Worm (Caenorhabditis elegans) whole organism, early embryonic: Measurements from ENCODE around the gene F58A4.2.

ENCODE experiments used
- B0310.2 ChIP-seq: sonication (generic microtip); optimal IDR thresholded peaks from 2 replicates; lab custom pipeline; 2016; ENCODE audit warnings: mild to moderate bottlenecking, missing genetic modification characterization, missing compliant biosample characterization
- F13C5.2 ChIP-seq: sonication (generic microtip); optimal IDR thresholded peaks from 2 replicates; lab custom pipeline; 2017; ENCODE audit warnings: mild to moderate bottlenecking, missing genetic modification characterization, inconsistent platforms, missing compliant biosample characterization
- aly-1 ChIP-seq: sonication (generic microtip); optimal IDR thresholded peaks from 2 replicates; lab custom pipeline; 2016; ENCODE audit warnings: missing genetic modification characterization, missing compliant biosample characterization
- ama-1 ChIP-seq: fragments of 150-350 bp; optimal IDR thresholded peaks from 2 replicates; lab custom pipeline; 2014
- ceh-13 ChIP-seq: fragments of 200-800 bp; sonication (Bioruptor generic); optimal IDR thresholded peaks from 2 replicates; lab custom pipeline; 2018; ENCODE audit warnings: mild to moderate bottlenecking, missing genetic modification characterization, missing compliant biosample characterization
- ceh-36 ChIP-seq: sonication (generic microtip); optimal IDR thresholded peaks from 2 replicates; lab custom pipeline; 2016; ENCODE audit warnings: missing genetic modification characterization, inconsistent platforms, missing compliant biosample characterization
- ets-7 ChIP-seq: sonication (generic microtip); optimal IDR thresholded peaks from 2 replicates; lab custom pipeline; 2016; ENCODE audit warnings: missing genotype, missing genetic modification characterization, missing compliant biosample characterization
- flt-1 ChIP-seq: fragments of 200-800 bp; sonication (Bioruptor generic); IDR thresholded peaks from 2 replicates; pipeline ENCODE4 v1.3.6; 2022; ENCODE audit warnings: missing genetic modification characterization, missing compliant biosample characterization
- hmbx-1 ChIP-seq: sonication (generic microtip); optimal IDR thresholded peaks from 2 replicates; lab custom pipeline; 2016; ENCODE audit warnings: mild to moderate bottlenecking, missing genetic modification characterization, missing compliant biosample characterization
- hmg-4 ChIP-seq: fragments of 200-800 bp; sonication (Bioruptor generic); optimal IDR thresholded peaks from 2 replicates; lab custom pipeline; 2018; ENCODE audit warnings: mild to moderate bottlenecking, missing genetic modification characterization, missing compliant biosample characterization
- hnd-1 ChIP-seq: sonication (generic microtip); optimal IDR thresholded peaks from 2 replicates; lab custom pipeline; 2016; ENCODE audit warnings: missing genetic modification characterization, missing compliant biosample characterization
- pes-1 ChIP-seq: fragments of 200-800 bp; sonication (Bioruptor generic); IDR thresholded peaks from 2 replicates; pipeline ENCODE4 v1.3.6; 2022; ENCODE audit warnings: missing genetic modification reagents, missing genetic modification characterization, missing compliant biosample characterization
- scrt-1 ChIP-seq: fragments of 200-800 bp; sonication (Bioruptor generic); IDR thresholded peaks from 2 replicates; pipeline ENCODE4 v1.3.6; 2022; ENCODE audit warnings: missing genetic modification characterization, missing compliant biosample characterization
- sea-1 ChIP-seq: fragments of 200-800 bp; sonication (Bioruptor generic); conservative IDR thresholded peaks from 2 replicates; pipeline ENCODE4 v1.3.6; 2022; ENCODE audit warnings: missing genetic modification characterization, missing compliant biosample characterization
- tbx-11 ChIP-seq: fragments of 200-800 bp; sonication (Bioruptor generic); IDR thresholded peaks from 2 replicates; pipeline ENCODE4 v1.3.6; 2022; ENCODE audit warnings: missing genetic modification characterization, missing compliant biosample characterization
- tbx-37 ChIP-seq: fragments of 200-800 bp; sonication (Bioruptor generic); conservative IDR thresholded peaks from 2 replicates; pipeline ENCODE4 v1.3.6; 2022; ENCODE audit warnings: missing genetic modification reagents, missing genetic modification characterization, missing compliant biosample characterization
- tra-4 ChIP-seq: sonication (generic microtip); optimal IDR thresholded peaks from 2 replicates; lab custom pipeline; 2017; ENCODE audit warnings: missing genetic modification characterization, missing compliant biosample characterization

F58A4.2 gene

DNA sequence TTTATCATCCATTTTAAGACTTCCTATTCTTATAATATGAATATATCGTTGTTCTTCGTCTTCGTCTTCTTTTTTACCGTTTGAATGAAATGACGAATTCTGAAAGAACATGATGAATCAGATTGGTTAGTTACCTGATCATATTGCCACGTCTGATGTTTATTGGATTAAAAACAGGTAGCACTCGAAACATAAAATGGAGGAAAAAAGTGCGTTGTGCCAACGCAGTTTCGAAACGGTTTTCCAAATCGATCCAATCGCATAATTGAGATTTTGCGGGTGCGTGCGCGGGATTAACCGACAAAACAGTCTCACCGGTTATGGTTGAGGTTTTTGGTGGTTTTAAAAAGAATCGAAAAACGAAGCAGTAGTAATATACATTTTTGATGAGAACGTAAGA, 5.0 kb downstream of the F58A4.2 start, which contains the start of gene rom-2:
TSS of gene rom-2 (minus strand) at position 101 of the 400 bp plus-strand sequence.
- no peak for TF ChIP-seq ets-7 (tag; lab: Kevin White, UChicago)
- TF ChIP-seq hmg-4 (GFP tag; lab: Kevin White, UChicago) = no peak
- TF ChIP-seq hmbx-1 (tag; lab: Kevin White, UChicago) = no peak
- no peak for TF ChIP-seq F13C5.2 (tag; lab: Kevin White, UChicago)
- no peak for TF ChIP-seq aly-1 (tag; lab: Kevin White, UChicago)
- no peak for TF ChIP-seq tbx-37 (GFP tag; lab: Robert Waterston, UW)
- TF ChIP-seq tra-4 = no peak
- no peak for TF ChIP-seq B0310.2
- no peak for TF ChIP-seq pes-1 (GFP tag; lab: Robert Waterston, UW)
- no peak for TF ChIP-seq flt-1 (GFP tag; lab: Robert Waterston, UW)

DNA sequence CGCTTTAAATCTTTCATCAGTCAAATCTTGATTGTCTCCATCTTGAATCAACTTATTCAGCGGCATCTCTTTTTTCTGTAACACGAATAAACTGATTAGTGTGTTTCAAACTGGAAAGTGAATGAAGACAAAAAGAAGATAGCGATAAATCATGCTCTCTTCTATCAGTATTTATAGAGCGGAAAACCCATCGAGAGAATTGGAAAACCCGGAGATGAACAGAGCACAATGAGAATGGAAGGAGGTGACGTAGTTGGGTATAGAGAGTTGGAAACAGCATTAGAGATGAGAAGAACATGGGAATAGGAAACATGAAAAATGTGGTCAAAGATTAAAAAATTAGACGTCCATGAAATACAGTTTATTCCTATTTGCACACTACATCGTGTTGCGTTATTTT, 8.4 kb downstream of the F58A4.2 start, which contains the start of gene acox-1.5:
TSS of gene acox-1.5 (minus strand) at position 75 of the 400 bp plus-strand sequence.
- TF ChIP-seq hnd-1 (tag; lab: Kevin White, UChicago) = no peak
- no peak for TF ChIP-seq ceh-36 (tag; lab: Kevin White, UChicago)
- TF ChIP-seq scrt-1 (GFP tag; lab: Robert Waterston, UW) = no peak

DNA sequence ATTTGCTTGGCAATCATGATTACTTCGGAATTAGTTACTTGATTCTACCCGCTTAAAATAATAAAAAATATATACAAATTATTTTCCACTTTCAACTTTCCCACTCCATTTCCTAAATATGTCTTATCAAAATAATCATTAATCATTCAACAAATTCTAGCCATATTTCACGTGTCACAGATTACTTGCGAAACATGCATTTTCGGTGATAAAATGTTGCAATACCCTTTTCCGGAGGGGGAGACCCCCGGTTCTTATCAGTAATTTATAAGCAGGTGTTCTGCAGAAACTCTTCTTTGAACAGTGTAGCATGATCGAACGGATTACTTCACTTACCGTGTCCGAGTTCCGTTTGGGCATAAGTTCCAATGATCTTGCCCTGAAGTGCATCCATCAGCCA, 10.3 kb downstream of the F58A4.2 start:
- TF ChIP-seq B0310.2 (no peak), scrt-1 (GFP tag; lab: Robert Waterston, UW) (no peak)

DNA sequence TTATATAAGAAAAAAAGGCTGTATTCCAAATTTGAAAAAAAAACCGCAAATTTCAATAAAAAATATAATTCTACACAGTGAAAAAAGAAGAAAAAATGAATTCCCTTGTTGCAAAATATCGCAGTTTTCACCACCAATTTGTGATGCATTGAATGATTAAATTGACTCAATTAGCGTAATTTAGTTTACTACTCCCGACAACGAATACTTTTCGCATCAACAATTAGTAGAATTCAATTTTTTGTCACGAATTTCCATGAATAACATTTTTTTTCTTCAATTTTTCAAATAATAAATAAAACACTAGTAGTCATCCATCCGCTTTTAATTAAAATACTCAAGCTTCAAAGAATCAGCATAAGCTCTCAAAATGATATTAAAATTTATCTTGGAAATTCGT, 15.2 kb downstream of the F58A4.2 start:
- TF ChIP-seq tbx-37 (GFP tag; lab: Robert Waterston, UW) = no peak

DNA sequence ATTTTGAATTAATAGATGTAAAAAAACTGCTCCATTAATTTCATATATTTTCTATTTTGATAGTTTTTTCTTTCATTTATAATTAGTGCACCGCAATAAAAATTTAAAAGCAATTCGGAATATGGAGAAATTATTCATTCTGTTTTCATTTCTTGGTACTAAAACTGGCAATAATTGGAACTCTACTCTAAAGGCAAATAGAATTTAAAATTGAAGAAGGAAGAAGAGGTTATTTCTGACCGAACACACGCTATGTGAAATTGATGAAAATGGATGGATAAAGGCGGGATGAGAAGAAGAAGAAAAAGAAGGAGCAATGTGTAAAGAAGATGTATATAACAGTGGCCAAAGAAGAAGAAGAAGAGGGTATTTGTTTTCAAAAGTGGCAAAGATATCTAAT, 17.3 kb downstream of the F58A4.2 start:
- TF ChIP-seq pes-1 (GFP tag; lab: Robert Waterston, UW) (no peak), sea-1 (GFP tag; lab: Robert Waterston, UW) (no peak), scrt-1 (GFP tag; lab: Robert Waterston, UW) (no peak), tra-4 (no peak), hmg-4 (GFP tag; lab: Kevin White, UChicago) (no peak), ama-1 (lab: Kevin White, UChicago) (no peak), aly-1 (tag; lab: Kevin White, UChicago) (no peak), flt-1 (GFP tag; lab: Robert Waterston, UW) (no peak), hmbx-1 (tag; lab: Kevin White, UChicago) (no peak), B0310.2 (no peak), ceh-13 (GFP tag; lab: Kevin White, UChicago) (no peak), ceh-36 (tag; lab: Kevin White, UChicago) (no peak)

DNA sequence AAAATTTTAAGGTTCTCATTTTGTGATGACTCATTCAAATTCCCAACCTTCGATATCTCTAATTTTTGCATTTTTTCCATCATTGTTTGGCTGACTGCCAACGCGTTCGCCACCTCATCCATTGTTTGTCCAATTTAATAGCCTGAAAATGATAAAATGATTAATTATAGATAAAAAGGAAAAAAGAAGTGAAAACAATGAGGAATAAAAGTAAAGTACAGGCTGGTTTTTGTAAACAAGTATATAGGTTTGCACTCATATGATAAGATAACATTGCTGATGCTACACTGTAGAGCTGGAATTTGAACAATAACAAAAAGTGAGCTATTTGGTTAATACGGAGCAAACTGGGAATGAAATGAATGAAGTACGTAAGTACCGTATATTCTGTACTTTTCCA, 18.3 kb downstream of the F58A4.2 start, which contains the start of gene C48B4.3:
TSS of gene C48B4.3 (minus strand) at position 149 of the 400 bp plus-strand sequence.
- no peak for TF ChIP-seq hmg-4 (GFP tag; lab: Kevin White, UChicago)
- TF ChIP-seq hmbx-1 (tag; lab: Kevin White, UChicago) = no peak
- no peak for TF ChIP-seq scrt-1 (GFP tag; lab: Robert Waterston, UW)
- TF ChIP-seq ama-1 (lab: Kevin White, UChicago) = no peak
- no peak for TF ChIP-seq ceh-13 (GFP tag; lab: Kevin White, UChicago)
- TF ChIP-seq tbx-37 (GFP tag; lab: Robert Waterston, UW) = no peak

DNA sequence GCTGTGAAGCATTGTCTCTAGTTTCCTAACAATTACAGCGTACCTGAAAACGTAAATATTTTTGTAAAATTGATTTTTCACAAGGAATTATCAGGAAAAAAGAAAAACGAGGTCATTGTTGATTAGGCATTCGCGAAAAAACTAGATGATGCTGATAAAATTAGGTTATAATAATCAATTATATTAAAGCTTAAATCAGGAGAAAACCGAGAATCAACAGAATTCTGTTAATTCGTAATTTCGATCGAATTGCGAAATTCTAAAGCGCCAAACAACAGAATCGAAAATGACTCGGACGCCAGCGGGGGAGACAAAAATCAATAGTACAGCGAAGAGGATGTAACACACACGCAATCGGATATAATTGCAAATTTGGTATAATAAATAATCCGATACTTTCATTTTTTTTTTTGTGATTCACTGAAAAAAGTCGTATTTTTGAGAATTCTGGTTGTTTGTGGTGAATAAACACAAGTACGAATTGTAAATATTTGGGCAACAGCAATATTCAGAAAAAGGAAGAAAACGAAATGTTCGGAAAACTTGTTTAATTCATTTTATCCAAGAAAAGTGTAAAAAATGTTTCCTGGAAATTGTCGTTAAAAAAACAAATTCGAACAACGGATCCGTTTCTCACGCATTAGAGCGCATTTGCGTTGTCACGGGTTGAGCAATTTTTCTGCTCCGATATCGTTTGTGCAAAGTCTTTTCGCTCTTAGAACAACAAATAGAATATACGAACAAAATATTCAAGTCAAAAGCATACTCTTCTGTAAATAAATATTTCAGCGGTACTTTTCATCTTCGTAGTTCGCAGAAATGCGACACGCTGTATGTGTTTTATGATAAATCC, 20.3 kb downstream of the F58A4.2 start, which contains the start of gene ced-7:
TSS of gene ced-7 (minus strand) at position 51 of the 853 bp plus-strand sequence.
- no peak for TF ChIP-seq tbx-11 (GFP tag; lab: Robert Waterston, UW)
- TF ChIP-seq ceh-36 (tag; lab: Kevin White, UChicago) = no peak
- no peak for TF ChIP-seq ets-7 (tag; lab: Kevin White, UChicago)
- no peak for TF ChIP-seq hmbx-1 (tag; lab: Kevin White, UChicago)
- TF ChIP-seq sea-1 (GFP tag; lab: Robert Waterston, UW) = no peak
- TF ChIP-seq aly-1 (tag; lab: Kevin White, UChicago) = no peak
- TF ChIP-seq pes-1 (GFP tag; lab: Robert Waterston, UW) = no peak
- TF ChIP-seq ama-1 (lab: Kevin White, UChicago) = no peak
- TF ChIP-seq B0310.2 = no peak
- TF ChIP-seq F13C5.2 (tag; lab: Kevin White, UChicago) = no peak
- TF ChIP-seq hnd-1 (tag; lab: Kevin White, UChicago) = no peak
- TF ChIP-seq scrt-1 (GFP tag; lab: Robert Waterston, UW) = no peak
- no peak for TF ChIP-seq tra-4

DNA sequence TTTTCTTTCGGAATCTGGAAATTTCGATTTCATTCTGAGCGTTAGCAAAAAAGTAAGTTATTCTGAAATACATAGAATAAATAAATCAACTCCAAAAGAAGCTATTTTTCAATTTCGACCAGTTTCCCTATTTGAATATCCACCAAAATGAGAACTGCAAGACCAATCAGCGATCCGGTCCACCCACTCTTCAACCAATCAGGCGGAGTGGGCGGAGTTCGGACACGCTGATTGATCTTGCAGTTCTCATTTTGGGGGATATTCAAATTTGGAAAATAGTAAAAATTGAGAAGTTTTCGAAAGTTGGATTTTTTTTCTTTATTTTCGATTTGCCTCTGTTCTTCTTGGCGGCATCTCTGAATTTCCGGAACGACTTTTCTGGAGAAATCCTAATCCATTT, 29.7 kb downstream of the F58A4.2 start:
- no peak for TF ChIP-seq hmbx-1 (tag; lab: Kevin White, UChicago)
- TF ChIP-seq pes-1 (GFP tag; lab: Robert Waterston, UW) = no peak
- no peak for TF ChIP-seq tra-4
- no peak for TF ChIP-seq F13C5.2 (tag; lab: Kevin White, UChicago)
- no peak for TF ChIP-seq flt-1 (GFP tag; lab: Robert Waterston, UW)
- no peak for TF ChIP-seq tbx-11 (GFP tag; lab: Robert Waterston, UW)
- no peak for TF ChIP-seq ceh-13 (GFP tag; lab: Kevin White, UChicago)
- TF ChIP-seq hmg-4 (GFP tag; lab: Kevin White, UChicago) = no peak
- no peak for TF ChIP-seq ama-1 (lab: Kevin White, UChicago)
- no peak for TF ChIP-seq sea-1 (GFP tag; lab: Robert Waterston, UW)
